Worm (Caenorhabditis elegans) whole organism, mixed stage, embryonic: ENCODE results near the gene F26G1.15.

Source experiments
- elt-1 ChIP-seq: sonication (generic microtip); optimal IDR thresholded peaks from 2 replicates; lab custom pipeline; 2017; ENCODE audit warnings: missing genetic modification characterization, mild to moderate bottlenecking, missing compliant biosample characterization, antibody characterized with exemption, moderate library complexity, borderline replicate concordance; ENCODE audit not compliant: insufficient read depth
- nhr-237 ChIP-seq: fragments of 150-350 bp; optimal IDR thresholded peaks from 2 replicates; lab custom pipeline; 2014; ENCODE audit warnings: missing biosample characterization, missing genetic modification characterization
- pha-4 ChIP-seq: fragments of 150-350 bp; optimal IDR thresholded peaks from 2 replicates; lab custom pipeline; 2018; ENCODE audit warnings: missing biosample characterization, missing genetic modification reagents, missing genetic modification characterization
- sptf-1 ChIP-seq: sonication (generic microtip); optimal IDR thresholded peaks from 2 replicates; lab custom pipeline; 2017; ENCODE audit warnings: mild to moderate bottlenecking, missing genetic modification characterization, moderate library complexity, missing compliant biosample characterization
- unc-62 ChIP-seq: fragments of 150-350 bp; optimal IDR thresholded peaks from 2 replicates; lab custom pipeline; 2014; ENCODE audit warnings: missing biosample characterization, missing genetic modification reagents, missing genetic modification characterization
- ztf-11 ChIP-seq: fragments of 150-350 bp; optimal IDR thresholded peaks from 2 replicates; lab custom pipeline; 2014; ENCODE audit warnings: missing biosample characterization, missing genetic modification characterization

- TF ChIP-seq unc-62 (GFP tag; lab: Kevin White, UChicago) (no peak), pha-4 (tag; lab: Kevin White, UChicago) (no peak), ztf-11 (tag; lab: Kevin White, UChicago) (no peak), sptf-1 (tag; lab: Kevin White, UChicago) (no peak), nhr-237 (tag; lab: Kevin White, UChicago) (no peak), elt-1 (no peak)
Observed at ce11 chrII:4793320-4793719, 3.2 kb downstream of the F26G1.15 start.
